Worm (Caenorhabditis elegans) whole organism, L4/young adult: ENCODE data around the gene ifa-4.
A peak's percentile ranks its signal among the peaks of the same experiment; 100 is the strongest.

Experiments used
- W03F9.2 ChIP-seq: fragments of 150-350 bp; optimal IDR thresholded peaks from 2 replicates; lab custom pipeline; 2014; ENCODE audit warnings: missing biosample characterization, missing genetic modification characterization
- dao-5 ChIP-seq: sonication (generic microtip); optimal IDR thresholded peaks from 2 replicates; lab custom pipeline; 2016; ENCODE audit warnings: missing genotype, missing genetic modification characterization, moderate library complexity, missing compliant biosample characterization
- him-1 ChIP-seq: sonication (generic microtip); optimal IDR thresholded peaks from 2 replicates; lab custom pipeline; 2016; ENCODE audit warnings: missing genotype, missing genetic modification reagents, missing genetic modification characterization, missing compliant biosample characterization

The ifa-4 gene

ce11 chrX:4920942-4921540 is 5.3 kb upstream of the ifa-4 start, which contains the start of gene K05B2.4:
Gene K05B2.4 (minus strand): TSS chrX:4920992.
- TF ChIP-seq W03F9.2 (tag; lab: Kevin White, UChicago): no peak
- no peak for TF ChIP-seq him-1
- TF ChIP-seq dao-5 (tag; lab: Kevin White, UChicago): no peak

ce11 chrX:4914464-4914863 is 1.3 kb downstream of the ifa-4 start:
- no peak for TF ChIP-seq dao-5 (tag; lab: Kevin White, UChicago)
- no peak for TF ChIP-seq him-1

- TF ChIP-seq W03F9.2 (tag; lab: Kevin White, UChicago) (no peak), dao-5 (tag; lab: Kevin White, UChicago) (no peak), him-1 (no peak)
Measured at ce11 chrX:4911287-4911876, 4.4 kb downstream of the ifa-4 start.

- TF ChIP-seq W03F9.2 (tag; lab: Kevin White, UChicago): no peak
- TF ChIP-seq dao-5 (tag; lab: Kevin White, UChicago): no peak
- TF ChIP-seq him-1: no peak
Measured at ce11 chrX:4905804-4906203, 10.0 kb downstream of the ifa-4 start, which contains the start of gene K05B2.2. Gene K05B2.2 (plus strand): TSS chrX:4906081.

- no peak for TF ChIP-seq dao-5 (tag; lab: Kevin White, UChicago)
- TF ChIP-seq him-1: no peak
- TF ChIP-seq W03F9.2 (tag; lab: Kevin White, UChicago): no peak
Measured at ce11 chrX:4902376-4902775, 13.4 kb downstream of the ifa-4 start.

ce11 chrX:4901974-4902373 is 13.8 kb downstream of the ifa-4 start:
- TF ChIP-seq W03F9.2 (tag; lab: Kevin White, UChicago) (no peak), dao-5 (tag; lab: Kevin White, UChicago) (no peak), him-1 (no peak)

- TF ChIP-seq W03F9.2 (tag; lab: Kevin White, UChicago) (no peak), dao-5 (tag; lab: Kevin White, UChicago) (no peak), him-1 (no peak)
Measured at ce11 chrX:4900685-4901084, 15.1 kb downstream of the ifa-4 start, which contains the start of gene T07F12.4. Gene T07F12.4 (minus strand): TSS chrX:4900814.

- TF ChIP-seq him-1 (peak; percentile 31), W03F9.2 (tag; lab: Kevin White, UChicago) (no peak)
Measured at ce11 chrX:4899623-4900022, 16.2 kb downstream of the ifa-4 start.

ce11 chrX:4895223-4895622 is 20.6 kb downstream of the ifa-4 start:
- TF ChIP-seq dao-5 (tag; lab: Kevin White, UChicago) (no peak), him-1 (no peak), W03F9.2 (tag; lab: Kevin White, UChicago) (no peak)

ce11 chrX:4893623-4894105 is 22.1 kb downstream of the ifa-4 start, which contains the start of gene T07F12.1:
Gene T07F12.1 (plus strand): TSS chrX:4894055.
- no peak for TF ChIP-seq dao-5 (tag; lab: Kevin White, UChicago)
- TF ChIP-seq him-1: no peak
- no peak for TF ChIP-seq W03F9.2 (tag; lab: Kevin White, UChicago)

ce11 chrX:4890159-4890558 is 25.6 kb downstream of the ifa-4 start, which contains the start of gene T07F12.2:
Gene T07F12.2 (plus strand): TSS chrX:4890245.
- no peak for TF ChIP-seq W03F9.2 (tag; lab: Kevin White, UChicago)

ce11 chrX:4885651-4886050 is 30.1 kb downstream of the ifa-4 start, which contains the start of gene arrd-23:
Gene arrd-23 (plus strand): TSS chrX:4885951.
- TF ChIP-seq him-1: no peak
- no peak for TF ChIP-seq W03F9.2 (tag; lab: Kevin White, UChicago)
- no peak for TF ChIP-seq dao-5 (tag; lab: Kevin White, UChicago)

ce11 chrX:4881310-4881709 is 34.5 kb downstream of the ifa-4 start:
- TF ChIP-seq W03F9.2 (tag; lab: Kevin White, UChicago) (no peak), him-1 (no peak), dao-5 (tag; lab: Kevin White, UChicago) (no peak)

- TF ChIP-seq him-1: no peak
Measured at ce11 chrX:4879998-4880397, 35.8 kb downstream of the ifa-4 start.

- no peak for TF ChIP-seq W03F9.2 (tag; lab: Kevin White, UChicago)
- no peak for TF ChIP-seq dao-5 (tag; lab: Kevin White, UChicago)
- no peak for TF ChIP-seq him-1
Measured at ce11 chrX:4876904-4877303, 38.9 kb downstream of the ifa-4 start, which contains the start of gene tsp-14. Gene tsp-14 (minus strand): TSS chrX:4876965.
